Worm (Caenorhabditis elegans) whole organism, early embryonic: ENCODE results near the gene exc-12.

Source experiments
- F13C5.2 ChIP-seq: sonication (generic microtip); optimal IDR thresholded peaks from 2 replicates; lab custom pipeline; 2017; ENCODE audit warnings: mild to moderate bottlenecking, missing genetic modification characterization, inconsistent platforms, missing compliant biosample characterization
- aly-1 ChIP-seq: sonication (generic microtip); optimal IDR thresholded peaks from 2 replicates; lab custom pipeline; 2016; ENCODE audit warnings: missing genetic modification characterization, missing compliant biosample characterization
- ama-1 ChIP-seq: fragments of 150-350 bp; optimal IDR thresholded peaks from 2 replicates; lab custom pipeline; 2014
- ceh-13 ChIP-seq: fragments of 200-800 bp; sonication (Bioruptor generic); optimal IDR thresholded peaks from 2 replicates; lab custom pipeline; 2018; ENCODE audit warnings: mild to moderate bottlenecking, missing genetic modification characterization, missing compliant biosample characterization
- ceh-36 ChIP-seq: sonication (generic microtip); optimal IDR thresholded peaks from 2 replicates; lab custom pipeline; 2016; ENCODE audit warnings: missing genetic modification characterization, inconsistent platforms, missing compliant biosample characterization
- flt-1 ChIP-seq: fragments of 200-800 bp; sonication (Bioruptor generic); IDR thresholded peaks from 2 replicates; pipeline ENCODE4 v1.3.6; 2022; ENCODE audit warnings: missing genetic modification characterization, missing compliant biosample characterization
- hmbx-1 ChIP-seq: sonication (generic microtip); optimal IDR thresholded peaks from 2 replicates; lab custom pipeline; 2016; ENCODE audit warnings: mild to moderate bottlenecking, missing genetic modification characterization, missing compliant biosample characterization
- hmg-4 ChIP-seq: fragments of 200-800 bp; sonication (Bioruptor generic); optimal IDR thresholded peaks from 2 replicates; lab custom pipeline; 2018; ENCODE audit warnings: mild to moderate bottlenecking, missing genetic modification characterization, missing compliant biosample characterization
- hnd-1 ChIP-seq: sonication (generic microtip); optimal IDR thresholded peaks from 2 replicates; lab custom pipeline; 2016; ENCODE audit warnings: missing genetic modification characterization, missing compliant biosample characterization
- pes-1 ChIP-seq: fragments of 200-800 bp; sonication (Bioruptor generic); IDR thresholded peaks from 2 replicates; pipeline ENCODE4 v1.3.6; 2022; ENCODE audit warnings: missing genetic modification reagents, missing genetic modification characterization, missing compliant biosample characterization
- scrt-1 ChIP-seq: fragments of 200-800 bp; sonication (Bioruptor generic); IDR thresholded peaks from 2 replicates; pipeline ENCODE4 v1.3.6; 2022; ENCODE audit warnings: missing genetic modification characterization, missing compliant biosample characterization
- tbx-11 ChIP-seq: fragments of 200-800 bp; sonication (Bioruptor generic); IDR thresholded peaks from 2 replicates; pipeline ENCODE4 v1.3.6; 2022; ENCODE audit warnings: missing genetic modification characterization, missing compliant biosample characterization
- tra-4 ChIP-seq: sonication (generic microtip); optimal IDR thresholded peaks from 2 replicates; lab custom pipeline; 2017; ENCODE audit warnings: missing genetic modification characterization, missing compliant biosample characterization

The exc-12 gene

ce11 chrIII:13524021-13524420, 46.2 kb downstream of the exc-12 start, which contains the start of gene pod-1:
pod-1 (minus strand) TSS chrIII:13524121.
- TF ChIP-seq hmbx-1 (tag; lab: Kevin White, UChicago) (no peak), ama-1 (no peak), aly-1 (tag; lab: Kevin White, UChicago) (no peak), hnd-1 (tag; lab: Kevin White, UChicago) (no peak), flt-1 (GFP tag; lab: Robert Waterston, UW) (no peak), ceh-36 (tag; lab: Kevin White, UChicago) (no peak), tbx-11 (GFP tag; lab: Robert Waterston, UW) (no peak), hmg-4 (GFP tag; lab: Kevin White, UChicago) (no peak), F13C5.2 (tag; lab: Kevin White, UChicago) (no peak), tra-4 (no peak), ceh-13 (GFP tag; lab: Kevin White, UChicago) (no peak), scrt-1 (GFP tag; lab: Robert Waterston, UW) (no peak)

- no peak for TF ChIP-seq ama-1
- no peak for TF ChIP-seq pes-1 (GFP tag; lab: Robert Waterston, UW)
These were observed 51.8 kb downstream of the exc-12 start for ce11 chrIII:13518437-13518836.
